Worm (Caenorhabditis elegans) whole organism, early embryonic: Measurements from ENCODE around the gene cox-5A.

Experiments
- B0310.2 ChIP-seq: sonication (generic microtip); optimal IDR thresholded peaks from 2 replicates; lab custom pipeline; 2016; ENCODE audit warnings: mild to moderate bottlenecking, missing genetic modification characterization, missing compliant biosample characterization
- F13C5.2 ChIP-seq: sonication (generic microtip); optimal IDR thresholded peaks from 2 replicates; lab custom pipeline; 2017; ENCODE audit warnings: mild to moderate bottlenecking, missing genetic modification characterization, inconsistent platforms, missing compliant biosample characterization
- aly-1 ChIP-seq: sonication (generic microtip); optimal IDR thresholded peaks from 2 replicates; lab custom pipeline; 2016; ENCODE audit warnings: missing genetic modification characterization, missing compliant biosample characterization
- ama-1 ChIP-seq: fragments of 150-350 bp; optimal IDR thresholded peaks from 2 replicates; lab custom pipeline; 2014
- ceh-13 ChIP-seq: fragments of 200-800 bp; sonication (Bioruptor generic); optimal IDR thresholded peaks from 2 replicates; lab custom pipeline; 2018; ENCODE audit warnings: mild to moderate bottlenecking, missing genetic modification characterization, missing compliant biosample characterization
- ceh-36 ChIP-seq: sonication (generic microtip); optimal IDR thresholded peaks from 2 replicates; lab custom pipeline; 2016; ENCODE audit warnings: missing genetic modification characterization, inconsistent platforms, missing compliant biosample characterization
- ets-7 ChIP-seq: sonication (generic microtip); optimal IDR thresholded peaks from 2 replicates; lab custom pipeline; 2016; ENCODE audit warnings: missing genotype, missing genetic modification characterization, missing compliant biosample characterization
- flt-1 ChIP-seq: fragments of 200-800 bp; sonication (Bioruptor generic); IDR thresholded peaks from 2 replicates; pipeline ENCODE4 v1.3.6; 2022; ENCODE audit warnings: missing genetic modification characterization, missing compliant biosample characterization
- hmbx-1 ChIP-seq: sonication (generic microtip); optimal IDR thresholded peaks from 2 replicates; lab custom pipeline; 2016; ENCODE audit warnings: mild to moderate bottlenecking, missing genetic modification characterization, missing compliant biosample characterization
- hmg-4 ChIP-seq: fragments of 200-800 bp; sonication (Bioruptor generic); optimal IDR thresholded peaks from 2 replicates; lab custom pipeline; 2018; ENCODE audit warnings: mild to moderate bottlenecking, missing genetic modification characterization, missing compliant biosample characterization
- hnd-1 ChIP-seq: sonication (generic microtip); optimal IDR thresholded peaks from 2 replicates; lab custom pipeline; 2016; ENCODE audit warnings: missing genetic modification characterization, missing compliant biosample characterization
- pes-1 ChIP-seq: fragments of 200-800 bp; sonication (Bioruptor generic); IDR thresholded peaks from 2 replicates; pipeline ENCODE4 v1.3.6; 2022; ENCODE audit warnings: missing genetic modification reagents, missing genetic modification characterization, missing compliant biosample characterization
- scrt-1 ChIP-seq: fragments of 200-800 bp; sonication (Bioruptor generic); IDR thresholded peaks from 2 replicates; pipeline ENCODE4 v1.3.6; 2022; ENCODE audit warnings: missing genetic modification characterization, missing compliant biosample characterization
- sea-1 ChIP-seq: fragments of 200-800 bp; sonication (Bioruptor generic); conservative IDR thresholded peaks from 2 replicates; pipeline ENCODE4 v1.3.6; 2022; ENCODE audit warnings: missing genetic modification characterization, missing compliant biosample characterization
- tbx-11 ChIP-seq: fragments of 200-800 bp; sonication (Bioruptor generic); IDR thresholded peaks from 2 replicates; pipeline ENCODE4 v1.3.6; 2022; ENCODE audit warnings: missing genetic modification characterization, missing compliant biosample characterization
- tbx-37 ChIP-seq: fragments of 200-800 bp; sonication (Bioruptor generic); conservative IDR thresholded peaks from 2 replicates; pipeline ENCODE4 v1.3.6; 2022; ENCODE audit warnings: missing genetic modification reagents, missing genetic modification characterization, missing compliant biosample characterization
- tra-4 ChIP-seq: sonication (generic microtip); optimal IDR thresholded peaks from 2 replicates; lab custom pipeline; 2017; ENCODE audit warnings: missing genetic modification characterization, missing compliant biosample characterization

cox-5A gene

ce11 chrIII:12907218-12907617 is 1.9 kb downstream of the cox-5A start:
- TF ChIP-seq scrt-1 (GFP tag; lab: Robert Waterston, UW) = no peak

ce11 chrIII:12910365-12910764 is 5.1 kb downstream of the cox-5A start, which contains the start of gene flp-14:
Gene flp-14 (plus strand): TSS chrIII:12910510.
- TF ChIP-seq ets-7 (tag; lab: Kevin White, UChicago) (no peak), pes-1 (GFP tag; lab: Robert Waterston, UW) (no peak), B0310.2 (no peak), F13C5.2 (tag; lab: Kevin White, UChicago) (no peak), tra-4 (no peak), hmg-4 (GFP tag; lab: Kevin White, UChicago) (no peak), tbx-11 (GFP tag; lab: Robert Waterston, UW) (no peak), ceh-13 (GFP tag; lab: Kevin White, UChicago) (no peak), hmbx-1 (tag; lab: Kevin White, UChicago) (no peak), tbx-37 (GFP tag; lab: Robert Waterston, UW) (no peak), aly-1 (tag; lab: Kevin White, UChicago) (no peak), hnd-1 (tag; lab: Kevin White, UChicago) (no peak)

- TF ChIP-seq ceh-13 (GFP tag; lab: Kevin White, UChicago) = no peak
- no peak for TF ChIP-seq hmg-4 (GFP tag; lab: Kevin White, UChicago)
- TF ChIP-seq B0310.2 = no peak
- TF ChIP-seq scrt-1 (GFP tag; lab: Robert Waterston, UW) = no peak
- no peak for TF ChIP-seq tbx-11 (GFP tag; lab: Robert Waterston, UW)
- no peak for TF ChIP-seq ceh-36 (tag; lab: Kevin White, UChicago)
Observed at ce11 chrIII:12916459-12916858, 11.2 kb downstream of the cox-5A start.

- TF ChIP-seq ets-7 (tag; lab: Kevin White, UChicago) (no peak), hmbx-1 (tag; lab: Kevin White, UChicago) (no peak), flt-1 (GFP tag; lab: Robert Waterston, UW) (no peak), tbx-37 (GFP tag; lab: Robert Waterston, UW) (no peak), tra-4 (no peak), ceh-36 (tag; lab: Kevin White, UChicago) (no peak), ceh-13 (GFP tag; lab: Kevin White, UChicago) (no peak), scrt-1 (GFP tag; lab: Robert Waterston, UW) (no peak), B0310.2 (no peak)
Observed at ce11 chrIII:12917852-12918251, 12.6 kb downstream of the cox-5A start.

- no peak for TF ChIP-seq pes-1 (GFP tag; lab: Robert Waterston, UW)
- TF ChIP-seq tra-4 = no peak
- no peak for TF ChIP-seq aly-1 (tag; lab: Kevin White, UChicago)
- TF ChIP-seq tbx-37 (GFP tag; lab: Robert Waterston, UW) = no peak
- no peak for TF ChIP-seq hmbx-1 (tag; lab: Kevin White, UChicago)
- no peak for TF ChIP-seq hmg-4 (GFP tag; lab: Kevin White, UChicago)
- no peak for TF ChIP-seq F13C5.2 (tag; lab: Kevin White, UChicago)
- TF ChIP-seq B0310.2 = no peak
- no peak for TF ChIP-seq ceh-13 (GFP tag; lab: Kevin White, UChicago)
- no peak for TF ChIP-seq sea-1 (GFP tag; lab: Robert Waterston, UW)
- TF ChIP-seq tbx-11 (GFP tag; lab: Robert Waterston, UW) = no peak
- no peak for TF ChIP-seq flt-1 (GFP tag; lab: Robert Waterston, UW)
- TF ChIP-seq scrt-1 (GFP tag; lab: Robert Waterston, UW) = no peak
- no peak for TF ChIP-seq ets-7 (tag; lab: Kevin White, UChicago)
- TF ChIP-seq ama-1 (lab: Kevin White, UChicago) = no peak
- no peak for TF ChIP-seq hnd-1 (tag; lab: Kevin White, UChicago)
- no peak for TF ChIP-seq ceh-36 (tag; lab: Kevin White, UChicago)
Observed at ce11 chrIII:12918575-12918974, 13.3 kb downstream of the cox-5A start, which contains the start of gene Y37D8A.16. Gene Y37D8A.16 (minus strand): TSS chrIII:12918675.

- TF ChIP-seq hmg-4 (GFP tag; lab: Kevin White, UChicago) (no peak), hmbx-1 (tag; lab: Kevin White, UChicago) (no peak), flt-1 (GFP tag; lab: Robert Waterston, UW) (no peak), pes-1 (GFP tag; lab: Robert Waterston, UW) (no peak), tbx-37 (GFP tag; lab: Robert Waterston, UW) (no peak), F13C5.2 (tag; lab: Kevin White, UChicago) (no peak), ets-7 (tag; lab: Kevin White, UChicago) (no peak), tbx-11 (GFP tag; lab: Robert Waterston, UW) (no peak), aly-1 (tag; lab: Kevin White, UChicago) (no peak), ama-1 (lab: Kevin White, UChicago) (no peak), B0310.2 (no peak), tra-4 (no peak), sea-1 (GFP tag; lab: Robert Waterston, UW) (no peak), ceh-13 (GFP tag; lab: Kevin White, UChicago) (no peak), scrt-1 (GFP tag; lab: Robert Waterston, UW) (no peak), hnd-1 (tag; lab: Kevin White, UChicago) (no peak), ceh-36 (tag; lab: Kevin White, UChicago) (no peak)
Observed at ce11 chrIII:12919882-12920281, 14.6 kb downstream of the cox-5A start.

ce11 chrIII:12920810-12921209 is 15.5 kb downstream of the cox-5A start:
- TF ChIP-seq hmg-4 (GFP tag; lab: Kevin White, UChicago) (no peak), F13C5.2 (tag; lab: Kevin White, UChicago) (no peak), hnd-1 (tag; lab: Kevin White, UChicago) (no peak), tbx-11 (GFP tag; lab: Robert Waterston, UW) (no peak), pes-1 (GFP tag; lab: Robert Waterston, UW) (no peak), B0310.2 (no peak), aly-1 (tag; lab: Kevin White, UChicago) (no peak), tra-4 (no peak), hmbx-1 (tag; lab: Kevin White, UChicago) (no peak)
